Worm (Caenorhabditis elegans) whole organism, late embryonic: ENCODE data around the gene F49F1.14.
"Not testable (repeated sequence)": the region's sequence is repeated elsewhere in the genome, so short reads cannot be mapped to it uniquely, and the experiment has no call there.

ENCODE experiments used
- F13H6.1 ChIP-seq: sonication (generic microtip); optimal IDR thresholded peaks from 2 replicates; lab custom pipeline; 2016; ENCODE audit warnings: missing genetic modification characterization, missing compliant biosample characterization
- K02D7.2 ChIP-seq: sonication (generic microtip); optimal IDR thresholded peaks from 2 replicates; lab custom pipeline; 2017; ENCODE audit warnings: mild to moderate bottlenecking, missing genetic modification characterization, missing compliant biosample characterization
- T23F11.4 ChIP-seq: fragments of 200-800 bp; sonication (Bioruptor generic); optimal IDR thresholded peaks from 2 replicates; lab custom pipeline; 2018; ENCODE audit warnings: mild to moderate bottlenecking, missing genetic modification characterization, missing compliant biosample characterization
- ahr-1 ChIP-seq: sonication (generic microtip); optimal IDR thresholded peaks from 2 replicates; lab custom pipeline; 2016; ENCODE audit warnings: missing genetic modification characterization, missing compliant biosample characterization
- ama-1 ChIP-seq: fragments of 150-350 bp; optimal IDR thresholded peaks from 2 replicates; lab custom pipeline; 2014
- ceh-18 ChIP-seq: sonication (generic microtip); optimal IDR thresholded peaks from 2 replicates; lab custom pipeline; 2016; ENCODE audit warnings: missing genetic modification characterization, missing compliant biosample characterization
- ceh-19 ChIP-seq: fragments of 200-800 bp; sonication (Bioruptor generic); optimal IDR thresholded peaks from 2 replicates; lab custom pipeline; 2018; ENCODE audit warnings: mild to moderate bottlenecking, missing genetic modification characterization, missing compliant biosample characterization
- ceh-2 ChIP-seq: sonication (generic microtip); optimal IDR thresholded peaks from 2 replicates; lab custom pipeline; 2016; ENCODE audit warnings: missing genotype, missing genetic modification characterization, missing compliant biosample characterization
- ceh-22 ChIP-seq: sonication (generic microtip); optimal IDR thresholded peaks from 2 replicates; lab custom pipeline; 2017; ENCODE audit warnings: missing biosample characterization, missing genetic modification characterization
- ceh-24 ChIP-seq: sonication (generic microtip); optimal IDR thresholded peaks from 2 replicates; lab custom pipeline; 2016; ENCODE audit warnings: mild to moderate bottlenecking, missing genetic modification characterization, missing compliant biosample characterization
- ceh-34 ChIP-seq: sonication (generic microtip); optimal IDR thresholded peaks from 2 replicates; lab custom pipeline; 2016; ENCODE audit warnings: mild to moderate bottlenecking, missing genetic modification characterization, missing compliant biosample characterization
- che-1 ChIP-seq: sonication (generic microtip); optimal IDR thresholded peaks from 2 replicates; lab custom pipeline; 2016; ENCODE audit warnings: mild to moderate bottlenecking, missing genetic modification characterization, missing compliant biosample characterization
- dmd-4 ChIP-seq: sonication (generic microtip); optimal IDR thresholded peaks from 2 replicates; lab custom pipeline; 2016; ENCODE audit warnings: borderline replicate concordance, missing genetic modification characterization, missing compliant biosample characterization
- dve-1 ChIP-seq: sonication (generic microtip); optimal IDR thresholded peaks from 2 replicates; lab custom pipeline; 2017; ENCODE audit warnings: antibody characterized with exemption, mild to moderate bottlenecking, missing genetic modification characterization, missing compliant biosample characterization
- elt-4 ChIP-seq: sonication (generic microtip); optimal IDR thresholded peaks from 2 replicates; lab custom pipeline; 2016; ENCODE audit warnings: missing genetic modification characterization, missing compliant biosample characterization
- eyg-1 ChIP-seq: sonication (generic microtip); optimal IDR thresholded peaks from 2 replicates; lab custom pipeline; 2016; ENCODE audit warnings: missing genotype, missing genetic modification characterization, missing compliant biosample characterization
- gmeb-2 ChIP-seq: sonication (generic microtip); optimal IDR thresholded peaks from 2 replicates; lab custom pipeline; 2016; ENCODE audit warnings: missing genetic modification characterization, inconsistent platforms, missing compliant biosample characterization
- hlh-13 ChIP-seq: fragments of 200-800 bp; sonication (Bioruptor generic); optimal IDR thresholded peaks from 2 replicates; lab custom pipeline; 2018; ENCODE audit warnings: mild to moderate bottlenecking, missing genetic modification characterization, missing compliant biosample characterization
- hlh-30 ChIP-seq: sonication (generic microtip); optimal IDR thresholded peaks from 2 replicates; lab custom pipeline; 2017; ENCODE audit warnings: antibody characterized with exemption, missing genetic modification characterization, missing compliant biosample characterization; ENCODE audit not compliant: insufficient read depth
- lim-6 ChIP-seq: sonication (generic microtip); optimal IDR thresholded peaks from 2 replicates; lab custom pipeline; 2016; ENCODE audit warnings: missing genetic modification characterization, missing compliant biosample characterization
- lin-11 ChIP-seq: fragments of 200-800 bp; sonication (Bioruptor generic); optimal IDR thresholded peaks from 2 replicates; lab custom pipeline; 2018; ENCODE audit warnings: mild to moderate bottlenecking, missing genetic modification characterization, missing compliant biosample characterization
- madf-2 ChIP-seq: sonication (generic microtip); optimal IDR thresholded peaks from 2 replicates; lab custom pipeline; 2017; ENCODE audit warnings: missing genetic modification characterization, missing compliant biosample characterization
- nfya-1 ChIP-seq: sonication (generic microtip); optimal IDR thresholded peaks from 2 replicates; lab custom pipeline; 2017; ENCODE audit warnings: missing genetic modification characterization, mild to moderate bottlenecking, missing compliant biosample characterization, antibody characterized with exemption, moderate library complexity
- nhr-11 ChIP-seq: fragments of 150-350 bp; optimal IDR thresholded peaks from 2 replicates; lab custom pipeline; 2014; ENCODE audit warnings: missing biosample characterization, missing genetic modification characterization
- npax-4 ChIP-seq: sonication (generic microtip); optimal IDR thresholded peaks from 2 replicates; lab custom pipeline; 2016; ENCODE audit warnings: missing genetic modification characterization, missing compliant biosample characterization
- pag-3 ChIP-seq: sonication (generic microtip); optimal IDR thresholded peaks from 2 replicates; lab custom pipeline; 2016; ENCODE audit warnings: missing compliant biosample characterization, missing genetic modification characterization, borderline replicate concordance
- pat-9 ChIP-seq: fragments of 200-800 bp; sonication (Bioruptor generic); optimal IDR thresholded peaks from 2 replicates; lab custom pipeline; 2018; ENCODE audit warnings: mild to moderate bottlenecking, missing genetic modification characterization, moderate library complexity, missing compliant biosample characterization
- rnt-1 ChIP-seq: sonication (generic microtip); optimal IDR thresholded peaks from 2 replicates; lab custom pipeline; 2016; ENCODE audit warnings: missing genetic modification characterization, missing compliant biosample characterization
- sdc-2 ChIP-seq: sonication (generic microtip); optimal IDR thresholded peaks from 2 replicates; lab custom pipeline; 2016; ENCODE audit warnings: missing genotype, missing genetic modification characterization, missing compliant biosample characterization
- sox-4 ChIP-seq: sonication (generic microtip); optimal IDR thresholded peaks from 2 replicates; lab custom pipeline; 2017; ENCODE audit warnings: mild to moderate bottlenecking, missing genetic modification characterization, inconsistent platforms, missing compliant biosample characterization
- tbx-7 ChIP-seq: sonication (generic microtip); optimal IDR thresholded peaks from 2 replicates; lab custom pipeline; 2016; ENCODE audit warnings: missing genotype, missing genetic modification characterization, missing compliant biosample characterization
- ttx-3 ChIP-seq: sonication (generic microtip); optimal IDR thresholded peaks from 2 replicates; lab custom pipeline; 2016; ENCODE audit warnings: missing genetic modification reagents, missing genetic modification characterization, missing compliant biosample characterization
- unc-3 ChIP-seq, 2 experiments: fragments of 200-800 bp in 1 of 2; sonication (Bioruptor generic) in 1 of 2; sonication (generic microtip) in 1 of 2; conservative IDR thresholded peaks in 1 of 2; optimal IDR thresholded peaks in 1 of 2; 2 replicates each; pipeline versions ENCODE4 v1.3.6 to Lab custom; 2016 to 2022; ENCODE audit warnings: missing compliant biosample characterization in 2 of 2, missing genetic modification characterization in 2 of 2, missing genetic modification reagents in 1 of 2
- unc-55 ChIP-seq: sonication (generic microtip); optimal IDR thresholded peaks from 2 replicates; lab custom pipeline; 2017; ENCODE audit warnings: missing biosample characterization, missing genetic modification reagents, missing genetic modification characterization
- unc-86 ChIP-seq: sonication (generic microtip); optimal IDR thresholded peaks from 2 replicates; lab custom pipeline; 2016; ENCODE audit warnings: missing genetic modification characterization, missing compliant biosample characterization
- ztf-16 ChIP-seq: sonication (generic microtip); optimal IDR thresholded peaks from 2 replicates; lab custom pipeline; 2017; ENCODE audit warnings: missing genetic modification characterization, missing compliant biosample characterization

Gene F49F1.14

DNA sequence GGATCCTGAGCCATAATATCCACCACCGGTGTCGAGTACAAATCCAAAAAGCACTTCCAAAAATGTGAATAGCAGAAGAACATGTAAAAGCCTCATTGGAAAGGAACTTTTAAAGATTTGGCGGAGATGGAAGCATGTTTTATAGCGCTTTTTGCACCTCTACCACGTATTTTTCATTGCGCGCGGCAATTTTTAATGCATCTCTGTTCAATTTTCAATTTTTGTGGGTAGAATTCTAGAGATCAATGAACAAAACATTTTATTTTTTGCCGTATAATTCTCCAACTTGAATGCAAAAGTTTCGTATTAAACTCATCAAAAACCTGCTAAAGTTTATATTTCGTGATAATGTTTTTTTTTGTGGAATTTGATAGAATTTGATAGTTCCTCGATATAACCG, 25.2 kb upstream of the F49F1.14 start, which contains the start of gene F49F1.9:
TSS of gene F49F1.9 (minus strand) at position 101 of the 400 bp plus-strand sequence.
- TF ChIP-seq rnt-1 (tag; lab: Kevin White, UChicago), result no peak
- TF ChIP-seq gmeb-2 (tag; lab: Kevin White, UChicago), result no peak
- TF ChIP-seq unc-86, result no peak
- no peak for TF ChIP-seq ceh-18 (tag; lab: Kevin White, UChicago)
- no peak for TF ChIP-seq lin-11 (tag; lab: Kevin White, UChicago)
- no peak for TF ChIP-seq ceh-24 (tag; lab: Kevin White, UChicago)
- no peak for TF ChIP-seq sdc-2 (tag; lab: Kevin White, UChicago)

DNA sequence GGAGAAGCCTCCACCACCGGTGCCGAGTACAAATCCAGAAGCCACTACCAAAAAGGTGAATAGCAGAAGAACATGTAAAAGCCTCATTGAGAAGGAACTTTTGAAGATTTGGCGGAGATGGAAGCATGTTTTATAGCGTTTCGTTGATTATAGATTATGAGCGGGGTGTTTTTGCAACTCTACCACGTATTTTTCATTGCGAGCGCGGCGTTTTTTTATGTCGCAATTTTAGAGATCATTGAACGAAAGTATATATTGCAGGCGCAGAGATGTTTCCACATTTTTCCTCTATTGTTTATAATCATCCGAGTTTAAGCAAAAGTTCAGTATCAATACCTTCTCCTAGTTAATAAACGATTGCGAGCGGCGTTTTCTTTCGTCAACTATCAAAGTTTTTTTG, 23.5 kb upstream of the F49F1.14 start, which contains the start of gene F49F1.17:
TSS of gene F49F1.17 (minus strand) at position 101 of the 400 bp plus-strand sequence.
- TF ChIP-seq che-1 (tag; lab: Kevin White, UChicago), result no peak
- TF ChIP-seq nfya-1 (tag; lab: Kevin White, UChicago), result no peak
- no peak for TF ChIP-seq ceh-22
- no peak for TF ChIP-seq unc-86
- no peak for TF ChIP-seq ztf-16 (tag; lab: Kevin White, UChicago)
- no peak for TF ChIP-seq ahr-1 (tag; lab: Kevin White, UChicago)
- no peak for TF ChIP-seq unc-55
- TF ChIP-seq F13H6.1 (tag; lab: Kevin White, UChicago), result no peak
- TF ChIP-seq eyg-1, result no peak
- TF ChIP-seq hlh-30 (tag; lab: Kevin White, UChicago), result no peak
- TF ChIP-seq ceh-2 (tag; lab: Kevin White, UChicago), result no peak
- TF ChIP-seq ttx-3 (tag; lab: Kevin White, UChicago), result no peak
- TF ChIP-seq madf-2 (tag; lab: Kevin White, UChicago), result no peak
- no peak for TF ChIP-seq sdc-2 (tag; lab: Kevin White, UChicago)
- no peak for TF ChIP-seq elt-4
- no peak for TF ChIP-seq hlh-13
- no peak for TF ChIP-seq npax-4
- TF ChIP-seq ceh-34 (tag; lab: Kevin White, UChicago), result no peak
- TF ChIP-seq T23F11.4 (GFP tag; lab: Kevin White, UChicago), result no peak

DNA sequence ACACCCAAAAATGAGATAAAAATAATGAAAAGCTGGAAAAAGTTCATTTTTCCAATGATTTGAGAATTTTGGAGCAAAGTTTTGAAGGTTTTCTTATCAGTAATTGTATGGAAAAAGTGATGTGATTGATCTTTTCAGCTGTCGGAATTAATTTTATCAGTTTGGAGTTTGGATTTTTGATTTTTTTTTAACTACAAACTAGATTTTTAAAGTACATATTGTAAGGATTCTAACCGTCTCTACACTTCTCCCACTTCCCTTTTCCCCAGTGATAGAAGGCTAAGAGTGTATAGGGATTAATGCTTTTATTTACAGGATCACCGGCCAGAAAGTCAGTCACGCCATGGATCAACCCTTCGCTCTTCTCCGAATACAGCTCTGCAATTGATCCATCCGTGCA, 13.4 kb upstream of the F49F1.14 start, which contains the start of gene F49F1.7:
TSS of gene F49F1.7 (minus strand) at position 101 of the 400 bp plus-strand sequence.
- TF ChIP-seq ceh-34, K02D7.2, hlh-30 (tag; lab: Kevin White, UChicago): not testable (repeated sequence)

DNA sequence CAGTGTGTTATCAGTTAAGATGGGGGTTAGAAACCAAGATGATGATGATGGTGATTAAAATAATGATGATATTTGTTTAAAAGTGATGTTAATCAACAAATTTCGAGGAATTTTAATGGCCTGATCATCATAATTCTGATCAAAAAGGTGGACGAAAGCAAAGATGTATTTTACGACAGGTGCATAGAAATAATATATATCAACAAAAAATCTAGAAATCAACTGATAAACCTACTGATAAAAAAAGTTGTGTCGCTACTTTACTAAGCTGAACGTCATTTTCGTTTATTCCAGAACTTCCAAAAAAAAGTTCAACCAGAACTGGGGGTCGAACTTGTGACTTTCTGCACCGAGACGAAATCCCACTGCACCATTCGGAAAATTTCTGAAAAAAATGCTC, 10.8 kb upstream of the F49F1.14 start, which contains the start of gene mul-1:
TSS of gene mul-1 (minus strand) at position 84 of the 400 bp plus-strand sequence.
- TF ChIP-seq tbx-7 (no peak), ceh-19 (no peak), nhr-11 (tag; lab: Kevin White, UChicago) (no peak), pag-3 (no peak), sox-4 (tag; lab: Kevin White, UChicago) (no peak), unc-3 (GFP tag; conservative IDR thresholded peaks at IDR 0.05; lab: Robert Waterston, UW) (no peak), unc-3 (tag; optimal IDR thresholded peaks at IDR 0.05; lab: Kevin White, UChicago) (no peak), gmeb-2 (tag; lab: Kevin White, UChicago) (no peak), hlh-30 (tag; lab: Kevin White, UChicago) (no peak), rnt-1 (tag; lab: Kevin White, UChicago) (no peak)
- TF ChIP-seq, all 69 proteins: peak for 0

DNA sequence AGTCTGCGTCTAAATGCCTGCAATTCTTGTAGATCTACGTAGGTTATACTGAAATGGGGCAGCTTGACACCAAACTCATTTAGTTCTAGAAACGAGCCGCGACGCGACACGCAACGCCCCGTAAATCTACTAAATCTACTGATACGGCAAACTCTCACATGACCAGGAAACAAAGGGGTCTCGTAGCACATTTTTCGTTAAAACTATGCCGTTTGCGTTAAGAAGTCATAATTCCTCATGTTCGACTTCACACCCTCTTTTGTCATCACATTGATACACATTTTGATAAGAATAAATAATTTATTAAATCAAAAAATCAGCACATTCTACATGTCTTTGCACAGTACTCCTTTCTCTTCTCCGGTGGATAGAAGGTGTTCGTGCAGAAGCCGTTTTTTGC, 8.8 kb upstream of the F49F1.14 start:
- no peak for TF ChIP-seq dve-1
- no peak for TF ChIP-seq K02D7.2 (tag; lab: Kevin White, UChicago)
- TF ChIP-seq lim-6 (tag; lab: Kevin White, UChicago), result no peak
- TF ChIP-seq ama-1 (lab: Kevin White, UChicago), result no peak
- no peak for TF ChIP-seq dmd-4 (tag; lab: Kevin White, UChicago)
- TF ChIP-seq ceh-19, result no peak
- TF ChIP-seq pat-9, result no peak
